Worm (Caenorhabditis elegans) whole organism, young adult: ENCODE results near the gene srw-67.

Experiments used
- F23B12.7 ChIP-seq: sonication (generic microtip); optimal IDR thresholded peaks from 2 replicates; lab custom pipeline; 2017; ENCODE audit warnings: missing genetic modification characterization, mild to moderate bottlenecking, missing compliant biosample characterization, antibody characterized with exemption, moderate library complexity; ENCODE audit not compliant: insufficient read depth
- F39B2.1 ChIP-seq: fragments of 200-800 bp; sonication (Bioruptor generic); IDR thresholded peaks from 2 replicates; pipeline ENCODE4 v1.3.6; 2022; ENCODE audit warnings: missing genetic modification reagents, missing genetic modification characterization, missing compliant biosample characterization
- T26A5.8 ChIP-seq: sonication (generic microtip); optimal IDR thresholded peaks from 2 replicates; lab custom pipeline; 2016; ENCODE audit warnings: missing genetic modification characterization, missing compliant biosample characterization
- attf-6 ChIP-seq: fragments of 200-800 bp; sonication (Bioruptor generic); IDR thresholded peaks from 2 replicates; pipeline ENCODE4 v1.3.6; 2022; ENCODE audit warnings: missing genetic modification reagents, missing genetic modification characterization, missing compliant biosample characterization
- nhr-120 ChIP-seq: fragments of 200-800 bp; sonication (Bioruptor generic); IDR thresholded peaks from 2 replicates; pipeline ENCODE4 v1.3.6; 2022; ENCODE audit warnings: missing genetic modification characterization, missing compliant biosample characterization
- pbrm-1 ChIP-seq: fragments of 200-800 bp; sonication (Bioruptor generic); IDR thresholded peaks from 2 replicates; pipeline ENCODE4 v1.3.6; 2022; ENCODE audit warnings: missing genetic modification reagents, missing genetic modification characterization, missing compliant biosample characterization
- sdz-38 ChIP-seq: sonication (generic microtip); optimal IDR thresholded peaks from 2 replicates; lab custom pipeline; 2016; ENCODE audit warnings: missing genotype, missing genetic modification characterization, missing compliant biosample characterization
- ztf-26 ChIP-seq: sonication (generic microtip); optimal IDR thresholded peaks from 2 replicates; lab custom pipeline; 2017; ENCODE audit warnings: missing genetic modification characterization, missing compliant biosample characterization

DNA sequence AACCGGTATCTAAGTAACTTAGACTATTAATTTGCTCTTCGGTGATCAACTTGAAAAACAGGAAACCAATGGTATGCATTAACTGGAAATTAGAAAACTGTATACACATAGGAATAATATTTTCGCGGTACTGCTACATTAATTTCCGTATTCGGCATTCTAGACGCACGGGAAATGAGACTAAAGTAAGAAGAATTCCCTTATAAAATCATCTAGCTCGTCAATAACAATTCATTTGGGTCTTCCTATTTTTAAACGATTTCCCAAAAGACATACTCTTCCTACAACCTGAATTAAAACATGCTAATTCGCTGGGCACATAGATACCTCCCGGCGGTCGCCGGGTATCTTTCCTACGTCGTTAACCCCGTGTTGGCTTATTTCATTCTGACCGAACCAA, 15.1 kb upstream of the srw-67 start, which contains the start of gene srj-13:
- no peak for TF ChIP-seq ztf-26 (tag; lab: Kevin White, UChicago)
- TF ChIP-seq F39B2.1: no peak
- TF ChIP-seq attf-6 (GFP tag; lab: Robert Waterston, UW): no peak
- TF ChIP-seq F23B12.7 (tag; lab: Kevin White, UChicago): no peak
- no peak for TF ChIP-seq pbrm-1
- no peak for TF ChIP-seq sdz-38
- TF ChIP-seq nhr-120 (GFP tag; lab: Robert Waterston, UW): no peak
- no peak for TF ChIP-seq T26A5.8 (tag; lab: Kevin White, UChicago)
